Worm (Caenorhabditis elegans) whole organism, L2 larva: ENCODE measurements around the gene pho-4.

Source experiments
- F13H6.1 ChIP-seq: sonication (generic microtip); optimal IDR thresholded peaks from 2 replicates; lab custom pipeline; 2016; ENCODE audit warnings: missing genetic modification characterization, missing compliant biosample characterization
- R02D3.7 ChIP-seq: fragments of 150-350 bp; optimal IDR thresholded peaks from 2 replicates; lab custom pipeline; 2014; ENCODE audit warnings: missing biosample characterization, missing genetic modification characterization
- Y55F3AM.14 ChIP-seq: fragments of 200-800 bp; sonication (Bioruptor generic); optimal IDR thresholded peaks from 2 replicates; lab custom pipeline; 2018; ENCODE audit warnings: mild to moderate bottlenecking, missing genetic modification characterization, missing compliant biosample characterization
- ZK546.5 ChIP-seq: sonication (generic microtip); optimal IDR thresholded peaks from 2 replicates; lab custom pipeline; 2017; ENCODE audit warnings: missing biosample characterization, missing genetic modification characterization
- aly-2 ChIP-seq: fragments of 150-350 bp; optimal IDR thresholded peaks from 2 replicates; lab custom pipeline; 2014; ENCODE audit warnings: missing biosample characterization, missing genetic modification characterization
- ama-1 ChIP-seq: fragments of 150-350 bp; optimal IDR thresholded peaks from 2 replicates; lab custom pipeline; 2018; ENCODE audit warnings: inconsistent platforms
- ceh-16 ChIP-seq: fragments of 150-350 bp; optimal IDR thresholded peaks from 2 replicates; lab custom pipeline; 2014; ENCODE audit warnings: missing biosample characterization, missing genetic modification characterization
- ceh-82 ChIP-seq: fragments of 150-350 bp; optimal IDR thresholded peaks from 2 replicates; lab custom pipeline; 2014; ENCODE audit warnings: missing biosample characterization, missing genetic modification characterization
- dmd-4 ChIP-seq: sonication (generic microtip); optimal IDR thresholded peaks from 2 replicates; lab custom pipeline; 2017; ENCODE audit warnings: missing biosample characterization, missing genetic modification characterization
- egl-27 ChIP-seq: sonication (generic microtip); optimal IDR thresholded peaks from 3 replicates; lab custom pipeline; 2017; ENCODE audit warnings: missing biosample characterization, missing genetic modification reagents, missing genetic modification characterization
- elt-1 ChIP-seq: fragments of 150-350 bp; optimal IDR thresholded peaks from 2 replicates; lab custom pipeline; 2014; ENCODE audit warnings: missing biosample characterization, missing genetic modification characterization
- fos-1 ChIP-seq: fragments of 150-350 bp; optimal IDR thresholded peaks from 2 replicates; lab custom pipeline; 2014; ENCODE audit warnings: missing biosample characterization, missing genetic modification characterization
- gmeb-1 ChIP-seq: fragments of 150-350 bp; optimal IDR thresholded peaks from 2 replicates; lab custom pipeline; 2014; ENCODE audit warnings: missing biosample characterization, missing genetic modification characterization
- lin-11 ChIP-seq: fragments of 150-350 bp; sonication (generic microtip); optimal IDR thresholded peaks from 2 replicates; lab custom pipeline; 2014; ENCODE audit warnings: missing biosample characterization, missing genetic modification characterization, inconsistent platforms, mixed read lengths
- lin-13 ChIP-seq: fragments of 150-350 bp; optimal IDR thresholded peaks from 2 replicates; lab custom pipeline; 2014; ENCODE audit warnings: missing biosample characterization, missing genetic modification reagents, missing genetic modification characterization
- lin-39 ChIP-seq: fragments of 150-350 bp; optimal IDR thresholded peaks from 2 replicates; lab custom pipeline; 2014; ENCODE audit warnings: missing biosample characterization, missing genetic modification reagents, missing genetic modification characterization
- lsy-2 ChIP-seq, 2 experiments: fragments of 150-350 bp in 1 of 2; sonication (generic microtip) in 1 of 2; optimal IDR thresholded peaks; 2 replicates each; lab custom pipeline; 2014 to 2017; ENCODE audit warnings: missing biosample characterization in 2 of 2, missing genetic modification characterization in 2 of 2
- mab-5 ChIP-seq: fragments of 150-350 bp; optimal IDR thresholded peaks from 2 replicates; lab custom pipeline; 2014; ENCODE audit warnings: missing biosample characterization, missing genetic modification characterization
- mbf-1 ChIP-seq: sonication (generic microtip); optimal IDR thresholded peaks from 2 replicates; lab custom pipeline; 2017; ENCODE audit warnings: missing biosample characterization, missing genetic modification characterization
- nhr-10 ChIP-seq: sonication (generic microtip); optimal IDR thresholded peaks from 2 replicates; lab custom pipeline; 2017; ENCODE audit warnings: missing biosample characterization, missing genetic modification characterization
- nhr-12 ChIP-seq: fragments of 150-350 bp; optimal IDR thresholded peaks from 2 replicates; lab custom pipeline; 2014; ENCODE audit warnings: missing biosample characterization, missing genetic modification characterization
- nhr-129 ChIP-seq: fragments of 150-350 bp; optimal IDR thresholded peaks from 2 replicates; lab custom pipeline; 2014; ENCODE audit warnings: missing biosample characterization, missing genetic modification characterization
- nhr-23 ChIP-seq: fragments of 150-350 bp; optimal IDR thresholded peaks from 2 replicates; lab custom pipeline; 2014; ENCODE audit warnings: missing biosample characterization, missing genetic modification reagents, missing genetic modification characterization
- nhr-237 ChIP-seq: fragments of 150-350 bp; optimal IDR thresholded peaks from 2 replicates; lab custom pipeline; 2014; ENCODE audit warnings: missing biosample characterization, missing genetic modification characterization
- nhr-25 ChIP-seq: fragments of 150-350 bp; sonication (generic microtip); optimal IDR thresholded peaks from 3 replicates; lab custom pipeline; 2014; ENCODE audit warnings: missing biosample characterization, missing genetic modification characterization
- nhr-6 ChIP-seq: fragments of 150-350 bp; optimal IDR thresholded peaks from 2 replicates; lab custom pipeline; 2014; ENCODE audit warnings: missing biosample characterization, missing genetic modification characterization
- peb-1 ChIP-seq: fragments of 150-350 bp; optimal IDR thresholded peaks from 2 replicates; lab custom pipeline; 2014; ENCODE audit warnings: missing biosample characterization, missing genetic modification characterization
- sem-4 ChIP-seq: fragments of 150-350 bp; optimal IDR thresholded peaks from 2 replicates; lab custom pipeline; 2014; ENCODE audit warnings: missing biosample characterization, missing genetic modification reagents, missing genetic modification characterization
- skn-1 ChIP-seq: sonication (generic microtip); optimal IDR thresholded peaks from 2 replicates; lab custom pipeline; 2017; ENCODE audit warnings: missing biosample characterization, missing genetic modification characterization
- sma-3 ChIP-seq: sonication (generic microtip); optimal IDR thresholded peaks from 2 replicates; lab custom pipeline; 2016; ENCODE audit warnings: missing genetic modification reagents, missing genetic modification characterization, missing compliant biosample characterization
- sma-9 ChIP-seq, 2 experiments: fragments of 150-350 bp in 1 of 2; sonication (generic microtip) in 1 of 2; optimal IDR thresholded peaks; 2 replicates each; lab custom pipeline; 2014 to 2016; ENCODE audit warnings: missing genetic modification characterization in 2 of 2, mild to moderate bottlenecking in 1 of 2, missing biosample characterization in 1 of 2, missing compliant biosample characterization in 1 of 2, missing genetic modification reagents in 1 of 2, moderate library complexity in 1 of 2
- snpc-4 ChIP-seq: fragments of 150-350 bp; optimal IDR thresholded peaks from 2 replicates; lab custom pipeline; 2014; ENCODE audit warnings: missing biosample characterization, missing genetic modification characterization
- unc-55 ChIP-seq: fragments of 150-350 bp; sonication (generic microtip); optimal IDR thresholded peaks from 3 replicates; lab custom pipeline; 2014; ENCODE audit warnings: missing biosample characterization, missing genetic modification reagents, missing genetic modification characterization
- unc-62 ChIP-seq: fragments of 150-350 bp; optimal IDR thresholded peaks from 2 replicates; lab custom pipeline; 2014; ENCODE audit warnings: missing biosample characterization, missing genetic modification reagents, missing genetic modification characterization
- zag-1 ChIP-seq: fragments of 150-350 bp; optimal IDR thresholded peaks from 2 replicates; lab custom pipeline; 2014; ENCODE audit warnings: missing biosample characterization, missing genetic modification characterization
- ztf-1 ChIP-seq: fragments of 200-800 bp; sonication (Bioruptor generic); conservative IDR thresholded peaks from 2 replicates; pipeline ENCODE4 v1.3.6; 2022; ENCODE audit warnings: missing genetic modification characterization, missing compliant biosample characterization
- ztf-11 ChIP-seq: sonication (generic microtip); optimal IDR thresholded peaks from 2 replicates; lab custom pipeline; 2017; ENCODE audit warnings: missing biosample characterization, missing genetic modification characterization
- ztf-4 ChIP-seq: fragments of 150-350 bp; optimal IDR thresholded peaks from 2 replicates; lab custom pipeline; 2014; ENCODE audit warnings: missing biosample characterization, missing genetic modification characterization

Gene pho-4

ce11 chrII:5199497-5199896 is 38.8 kb downstream of the pho-4 start, which contains the start of gene msp-50:
Gene msp-50 (plus strand): TSS chrII:5199797.
- TF ChIP-seq ztf-1 (GFP tag; lab: Robert Waterston, UW) (no peak), lin-13 (GFP tag; lab: Kevin White, UChicago) (no peak), sma-3 (GFP tag; lab: Kevin White, UChicago) (no peak), nhr-6 (no peak), ztf-11 (tag; lab: Kevin White, UChicago) (no peak), gmeb-1 (tag; lab: Kevin White, UChicago) (no peak)

DNA sequence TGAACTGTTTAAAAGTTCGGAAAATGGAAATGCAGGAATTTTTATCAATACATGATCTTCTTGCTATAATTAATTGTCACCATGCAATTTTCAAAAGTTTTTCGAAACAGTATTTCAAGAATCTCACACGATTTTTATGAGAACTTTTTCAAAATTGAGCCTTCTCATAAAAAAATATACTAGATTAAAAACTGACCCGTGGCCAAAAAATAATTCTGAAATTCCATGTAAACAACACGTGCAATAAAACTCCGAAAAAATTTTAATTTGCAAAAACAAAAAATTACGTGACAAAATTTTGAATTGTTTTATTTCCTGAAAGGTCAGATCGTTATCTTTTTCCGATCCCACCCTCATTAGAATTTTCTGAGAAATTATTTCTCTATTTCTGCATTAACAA is 42.8 kb downstream of the pho-4 start, which contains the start of gene C34F11.5:
TSS of gene C34F11.5 (plus strand) at position 301 of the 400 bp plus-strand sequence.
- TF ChIP-seq peb-1 (no peak), nhr-12 (tag; lab: Kevin White, UChicago) (no peak)

ce11 chrII:5194066-5194465 is 44.2 kb downstream of the pho-4 start, which contains the start of gene msp-49:
Gene msp-49 (plus strand): TSS chrII:5194366.
- no peak for TF ChIP-seq lin-11 (tag; lab: Kevin White, UChicago)

DNA sequence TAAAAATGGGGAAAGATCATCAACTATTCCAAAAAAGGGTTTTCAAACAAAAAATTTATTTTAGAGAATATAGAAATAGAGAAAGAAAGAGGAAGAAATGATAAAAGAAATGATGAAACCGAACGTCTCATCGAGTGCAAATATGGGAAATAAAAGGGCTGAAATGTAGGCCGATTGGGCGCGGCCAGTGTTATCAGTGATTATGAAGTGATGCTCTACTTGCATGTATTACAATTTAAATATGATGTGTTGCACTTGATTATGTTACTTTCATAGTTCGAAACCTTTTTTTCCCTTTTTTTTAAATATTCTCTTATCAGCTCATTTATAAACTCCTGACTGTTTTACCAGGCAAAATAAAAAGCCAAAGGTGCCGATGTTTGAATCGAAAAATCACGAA is 46.5 kb downstream of the pho-4 start:
- peak; percentile 97 for TF ChIP-seq fos-1
- no peak for TF ChIP-seq lsy-2 (tag; optimal IDR thresholded peaks at IDR 0.05; lab: Kevin White, UChicago)
- no peak for TF ChIP-seq mbf-1 (tag; lab: Kevin White, UChicago)
- no peak for TF ChIP-seq zag-1 (tag; lab: Kevin White, UChicago)
- no peak for TF ChIP-seq nhr-10
- TF ChIP-seq egl-27 (tag; lab: Kevin White, UChicago) = no peak
- peak; percentile 44 for TF ChIP-seq sma-9 (GFP tag; optimal IDR thresholded peaks at IDR 0.05; lab: Kevin White, UChicago)
- TF ChIP-seq sma-9 (tag; optimal IDR thresholded peaks at IDR 0.05; lab: Kevin White, UChicago) = no peak
- peak; percentile 52 for TF ChIP-seq F13H6.1 (tag; lab: Kevin White, UChicago)
- no peak for TF ChIP-seq peb-1
- no peak for TF ChIP-seq Y55F3AM.14 (GFP tag; lab: Kevin White, UChicago)
- TF ChIP-seq ceh-82 (tag; lab: Kevin White, UChicago) = no peak
- TF ChIP-seq unc-62 (GFP tag; lab: Kevin White, UChicago) = no peak
- TF ChIP-seq unc-55 (GFP tag; lab: Kevin White, UChicago) = no peak
- no peak for TF ChIP-seq ama-1 (lab: Kevin White, UChicago)

- TF ChIP-seq sma-3 (GFP tag; lab: Kevin White, UChicago) = no peak
- TF ChIP-seq sem-4 = no peak
- TF ChIP-seq snpc-4 (tag; lab: Kevin White, UChicago) = no peak
- no peak for TF ChIP-seq elt-1 (tag; lab: Kevin White, UChicago)
- no peak for TF ChIP-seq fos-1
- TF ChIP-seq skn-1 (tag; lab: Kevin White, UChicago) = no peak
- TF ChIP-seq nhr-237 (tag; lab: Kevin White, UChicago) = no peak
- TF ChIP-seq mbf-1 (tag; lab: Kevin White, UChicago) = no peak
- TF ChIP-seq ZK546.5 = no peak
- TF ChIP-seq nhr-129 (tag; lab: Kevin White, UChicago) = no peak
- no peak for TF ChIP-seq ztf-11 (tag; lab: Kevin White, UChicago)
- no peak for TF ChIP-seq ceh-16 (tag; lab: Kevin White, UChicago)
- TF ChIP-seq unc-55 (GFP tag; lab: Kevin White, UChicago) = no peak
- TF ChIP-seq unc-62 (GFP tag; lab: Kevin White, UChicago) = no peak
- TF ChIP-seq R02D3.7 (tag; lab: Kevin White, UChicago) = no peak
- no peak for TF ChIP-seq lsy-2 (tag; optimal IDR thresholded peaks at IDR 0.05; lab: Kevin White, UChicago)
- TF ChIP-seq lin-39 (tag; lab: Kevin White, UChicago) = no peak
- TF ChIP-seq zag-1 (tag; lab: Kevin White, UChicago) = no peak
- no peak for TF ChIP-seq nhr-23 (tag; lab: Kevin White, UChicago)
Observed at ce11 chrII:5187934-5188333, 50.3 kb downstream of the pho-4 start.

DNA sequence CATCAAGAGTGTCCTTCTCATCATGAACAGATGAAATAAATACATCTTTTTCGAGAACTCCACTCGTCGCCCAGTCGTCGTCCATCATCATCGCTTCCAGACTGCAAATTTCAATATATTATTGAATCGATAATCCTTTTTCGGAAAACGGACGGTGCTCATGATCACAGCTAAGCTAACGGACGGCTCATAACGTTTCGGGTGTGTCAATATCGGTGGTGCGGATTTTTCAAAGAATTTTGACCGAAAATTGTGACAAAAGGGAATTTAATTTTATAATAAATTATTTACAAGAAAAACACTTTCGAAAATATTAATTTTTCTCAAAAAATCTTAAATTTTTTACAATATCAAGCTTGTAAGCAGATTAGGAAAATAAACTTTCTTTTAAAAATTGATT is 50.8 kb downstream of the pho-4 start, which contains the start of gene crh-2:
TSS of gene crh-2 (minus strand) at position 101 of the 400 bp plus-strand sequence.
- TF ChIP-seq lsy-2 (tag; optimal IDR thresholded peaks at IDR 0.05; lab: Kevin White, UChicago) = no peak
- no peak for TF ChIP-seq mab-5 (tag; lab: Kevin White, UChicago)
- TF ChIP-seq ztf-4 = no peak
- no peak for TF ChIP-seq aly-2 (tag; lab: Kevin White, UChicago)
- TF ChIP-seq F13H6.1 (tag; lab: Kevin White, UChicago) = no peak
- no peak for TF ChIP-seq ZK546.5
- no peak for TF ChIP-seq nhr-23 (tag; lab: Kevin White, UChicago)
- no peak for TF ChIP-seq dmd-4 (tag; lab: Kevin White, UChicago)
- TF ChIP-seq ztf-11 (tag; lab: Kevin White, UChicago) = no peak
- TF ChIP-seq nhr-25 = no peak
- no peak for TF ChIP-seq skn-1 (tag; lab: Kevin White, UChicago)
- no peak for TF ChIP-seq lin-39 (tag; lab: Kevin White, UChicago)
- no peak for TF ChIP-seq R02D3.7 (tag; lab: Kevin White, UChicago)
